Worm (Caenorhabditis elegans): ENCODE results near the gene srh-213.

- no peak for TF ChIP-seq snpc-4 (tag; optimal IDR thresholded peaks at IDR 0.05)
- TF ChIP-seq sem-2 (GFP tag; optimal IDR thresholded peaks at IDR 0.05) = no peak
- no peak for TF ChIP-seq unc-62 (GFP tag; optimal IDR thresholded peaks at IDR 0.05)
- no peak for TF ChIP-seq nhr-237 (tag; optimal IDR thresholded peaks at IDR 0.05)
- TF ChIP-seq nhr-12 (tag; optimal IDR thresholded peaks at IDR 0.05) = no peak
- no peak for TF ChIP-seq mab-5 (tag; optimal IDR thresholded peaks at IDR 0.05)
- TF ChIP-seq M03D4.4 (tag; optimal IDR thresholded peaks at IDR 0.05) = no peak
- no peak for TF ChIP-seq nhr-2 (tag; optimal IDR thresholded peaks at IDR 0.05)
- TF ChIP-seq lsy-2 (tag; optimal IDR thresholded peaks at IDR 0.05) = no peak
- TF ChIP-seq ceh-39 (tag; optimal IDR thresholded peaks at IDR 0.05) = no peak
Measured at ce11 chrV:3579248-3579647, 15.6 kb downstream of the srh-213 start.

Data from whole organism, mixed stage, embryonic.